Fruit fly (Drosophila melanogaster): ENCODE results near the gene Ir8a.
A peak's percentile ranks its signal among the peaks of the same experiment; 100 is the strongest.

The Ir8a gene

dm6 chrX:9201080-9201479, 35.3 kb downstream of the Ir8a start (continued):
- no peak for TF ChIP-seq Dfd (GFP tag; optimal IDR thresholded peaks at IDR 0.05)
- TF ChIP-seq Med (GFP tag): peak; percentile 51
- no peak for TF ChIP-seq nau (GFP tag; optimal IDR thresholded peaks at IDR 0.05)
- no peak for TF ChIP-seq Xrp1 (GFP tag; IDR thresholded peaks at IDR 0.05)
- no peak for TF ChIP-seq Adf1 (GFP tag; IDR thresholded peaks at IDR 0.05)
- TF ChIP-seq caup (GFP tag; optimal IDR thresholded peaks at IDR 0.05; ENCODE audit: severe bottlenecking): peak; percentile 11
- no peak for TF ChIP-seq twi (tag; optimal IDR thresholded peaks at IDR 0.05)
- TF ChIP-seq CG18599 (GFP tag; optimal IDR thresholded peaks at IDR 0.05): no peak
- TF ChIP-seq Six4 (GFP tag; optimal IDR thresholded peaks at IDR 0.05): no peak
- TF ChIP-seq sqz (GFP tag; optimal IDR thresholded peaks at IDR 0.05): peak; percentile 29
- no peak for TF ChIP-seq chif (GFP tag; optimal IDR thresholded peaks at IDR 0.05)
- no peak for TF ChIP-seq CG6272 (GFP tag; IDR thresholded peaks at IDR 0.05)
- TF ChIP-seq sug (tag; optimal IDR thresholded peaks at IDR 0.05): peak; percentile 95
- peak; percentile 65 for TF ChIP-seq CG15601 (tag; optimal IDR thresholded peaks at IDR 0.05)
- no peak for TF ChIP-seq H15 (GFP tag; IDR thresholded peaks at IDR 0.05)
- peak; percentile 83 for TF ChIP-seq ftz-f1 (GFP tag; optimal IDR thresholded peaks at IDR 0.05)
- TF ChIP-seq Hmr (GFP tag; optimal IDR thresholded peaks at IDR 0.05): no peak
- no peak for TF ChIP-seq pum (GFP tag; optimal IDR thresholded peaks at IDR 0.05)
- peak; percentile 19 for TF ChIP-seq CG15514 (GFP tag; optimal IDR thresholded peaks at IDR 0.05)
- no peak for TF ChIP-seq al (GFP tag; IDR thresholded peaks at IDR 0.05)
- no peak for TF ChIP-seq CG12236 (GFP tag; optimal IDR thresholded peaks at IDR 0.05)
- no peak for TF ChIP-seq fd64A (GFP tag; optimal IDR thresholded peaks at IDR 0.05)
- TF ChIP-seq E2f2 (GFP tag; IDR thresholded peaks at IDR 0.05): no peak
- no peak for TF ChIP-seq ranshi (GFP tag; IDR thresholded peaks at IDR 0.05)
- peak; percentile 60; the same call in 1 of the 2 replicates for TF ChIP-seq GATAe (GFP tag; conservative IDR thresholded peaks at IDR 0.05)
- no peak for TF ChIP-seq Scr (GFP tag; IDR thresholded peaks at IDR 0.05; ENCODE audit: partially characterized antibody)
- TF ChIP-seq Pdp1 (GFP tag; optimal IDR thresholded peaks at IDR 0.05): peak in 1 of 2 experiments; percentile 80
- TF ChIP-seq CG13296 (GFP tag; optimal IDR thresholded peaks at IDR 0.05): peak; percentile 13
- no peak for TF ChIP-seq CG7556 (GFP tag; optimal IDR thresholded peaks at IDR 0.05)
- TF ChIP-seq CG10321 (GFP tag; IDR thresholded peaks at IDR 0.05): no peak
- TF ChIP-seq CG10543 (GFP tag; optimal IDR thresholded peaks at IDR 0.05): peak; percentile 19
- peak; percentile 86 for TF ChIP-seq CG34376 (GFP tag; optimal IDR thresholded peaks at IDR 0.05)
- no peak for TF ChIP-seq CG15073 (GFP tag; optimal IDR thresholded peaks at IDR 0.05)
- peak; percentile 55 for TF ChIP-seq sd (tag; optimal IDR thresholded peaks at IDR 0.05)
- no peak for TF ChIP-seq bcd (GFP tag; optimal IDR thresholded peaks at IDR 0.05)
- no peak for TF ChIP-seq CG2875 (GFP tag; optimal IDR thresholded peaks at IDR 0.05)
- peak; percentile 55; the same call in 1 of the 2 replicates for TF ChIP-seq Lim3 (GFP tag; IDR thresholded peaks at IDR 0.05)
- TF ChIP-seq gro (GFP tag; optimal IDR thresholded peaks at IDR 0.05): peak; percentile 31
- no peak for TF ChIP-seq CG33213 (GFP tag; optimal IDR thresholded peaks at IDR 0.05)
- TF ChIP-seq CG12104 (GFP tag; optimal IDR thresholded peaks at IDR 0.05): no peak
- no peak for TF ChIP-seq Eip74EF (GFP tag; optimal IDR thresholded peaks at IDR 0.05)

- TF ChIP-seq Nf-YC (tag; optimal IDR thresholded peaks at IDR 0.05) (no peak), HLH3B (GFP tag; IDR thresholded peaks at IDR 0.05) (no peak), CG12769 (tag; optimal IDR thresholded peaks at IDR 0.05) (peak; percentile 2), exex (tag; optimal IDR thresholded peaks at IDR 0.05) (peak; percentile 72), CG34376 (GFP tag; optimal IDR thresholded peaks at IDR 0.05) (peak; percentile 70), sob (GFP tag; IDR thresholded peaks at IDR 0.05) (no peak), CG7839 (tag; optimal IDR thresholded peaks at IDR 0.05) (no peak), CG4282 (GFP tag; optimal IDR thresholded peaks at IDR 0.05) (no peak), Kr (GFP tag; optimal IDR thresholded peaks at IDR 0.05) (no peak), chinmo (GFP tag; IDR thresholded peaks at IDR 0.05; ENCODE audit: partially characterized antibody) (peak; percentile 84; the same call in 2 of the 4 replicates), btn (GFP tag; optimal IDR thresholded peaks at IDR 0.05) (no peak), sug (tag; optimal IDR thresholded peaks at IDR 0.05) (peak; percentile 99), klu (GFP tag; IDR thresholded peaks at IDR 0.05) (no peak), Pdp1 (GFP tag; optimal IDR thresholded peaks at IDR 0.05) (peak in 1 of 2 experiments; percentile 8)
These were observed 36.2 kb downstream of the Ir8a start for dm6 chrX:9200234-9200633.
